Fruit fly (Drosophila melanogaster): ENCODE measurements around the gene Oseg4.
A peak's percentile ranks its signal among the peaks of the same experiment; 100 is the strongest.

The Oseg4 gene

DNA sequence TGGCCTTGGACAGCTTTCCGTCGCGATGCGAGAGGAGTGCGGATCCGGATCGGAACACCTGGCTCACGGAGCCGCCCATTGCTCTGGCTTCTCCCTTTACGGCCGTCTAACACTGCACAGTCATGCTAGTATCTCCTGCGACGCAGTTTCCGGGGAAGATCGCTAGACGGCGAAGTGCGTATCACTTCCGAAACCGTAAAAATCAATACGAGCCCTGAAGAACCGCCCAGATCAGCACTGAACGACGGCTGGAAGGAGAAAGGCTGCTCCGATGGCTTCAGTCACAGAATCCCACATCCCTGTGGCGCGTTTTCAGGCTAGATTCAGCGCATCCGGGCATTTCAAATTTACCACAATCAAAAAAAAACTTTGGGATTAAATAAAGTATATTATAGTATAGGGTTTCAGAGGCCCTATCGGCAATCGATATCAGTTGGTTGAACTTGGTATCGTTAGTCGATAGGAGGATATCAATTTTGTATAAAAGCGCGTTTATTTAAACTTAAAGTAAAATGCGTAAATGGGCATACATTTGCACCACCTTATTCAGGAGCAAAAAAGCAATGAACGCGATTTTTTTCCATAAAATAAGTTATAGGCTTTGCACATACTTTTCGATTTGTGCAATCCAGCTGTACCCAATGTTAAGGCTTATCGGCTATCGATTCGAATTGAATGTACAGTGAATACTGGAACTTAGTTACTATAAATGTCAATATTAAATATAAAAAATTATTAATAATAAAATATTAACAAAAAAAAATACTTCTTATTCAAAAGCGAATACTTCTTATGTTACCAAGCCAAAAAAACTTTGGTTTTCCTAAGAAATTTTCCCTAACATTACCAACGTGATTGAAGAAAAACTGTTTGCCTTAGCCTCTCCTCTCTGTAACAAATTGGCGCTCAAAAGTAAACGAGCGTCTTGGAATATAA lies 39.4 kb upstream of the Oseg4 start, which contains the start of the genes CG13933 and PolD2 (continued):
- TF ChIP-seq Bdp1 (GFP tag; optimal IDR thresholded peaks at IDR 0.05) (peak; percentile 63), CG3726 (GFP tag; IDR thresholded peaks at IDR 0.05) (peak; percentile 96), TFAM (GFP tag; optimal IDR thresholded peaks at IDR 0.05) (peak; percentile 20), Ptx1 (GFP tag; IDR thresholded peaks at IDR 0.05) (peak; percentile 99)

DNA sequence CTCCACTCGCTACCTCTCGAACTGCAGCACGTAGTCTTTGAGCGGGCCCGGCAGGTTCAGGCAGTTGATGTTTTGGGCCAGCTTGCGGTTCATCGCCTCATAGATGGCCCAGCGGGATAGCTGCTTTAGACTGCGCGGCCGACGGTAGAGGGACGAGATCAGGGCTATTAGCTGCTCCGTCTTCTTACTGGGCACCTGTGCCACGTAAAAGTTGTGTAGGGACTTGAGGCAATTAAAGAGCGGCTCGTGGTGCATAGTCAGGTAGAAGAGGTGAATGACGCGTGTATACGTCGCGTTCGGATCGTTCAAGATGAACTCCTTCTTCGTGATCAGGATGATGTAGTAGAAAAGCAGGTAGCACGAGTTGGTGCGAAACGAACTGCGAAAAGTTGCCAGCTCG lies 37.0 kb upstream of the Oseg4 start:
- TF ChIP-seq CG11560 (tag; IDR thresholded peaks at IDR 0.05) (no peak), CG16779 (GFP tag; IDR thresholded peaks at IDR 0.05) (no peak), CG15479 (GFP tag; optimal IDR thresholded peaks at IDR 0.05) (peak; percentile 84), zen (tag; optimal IDR thresholded peaks at IDR 0.05) (peak; percentile 72)

DNA sequence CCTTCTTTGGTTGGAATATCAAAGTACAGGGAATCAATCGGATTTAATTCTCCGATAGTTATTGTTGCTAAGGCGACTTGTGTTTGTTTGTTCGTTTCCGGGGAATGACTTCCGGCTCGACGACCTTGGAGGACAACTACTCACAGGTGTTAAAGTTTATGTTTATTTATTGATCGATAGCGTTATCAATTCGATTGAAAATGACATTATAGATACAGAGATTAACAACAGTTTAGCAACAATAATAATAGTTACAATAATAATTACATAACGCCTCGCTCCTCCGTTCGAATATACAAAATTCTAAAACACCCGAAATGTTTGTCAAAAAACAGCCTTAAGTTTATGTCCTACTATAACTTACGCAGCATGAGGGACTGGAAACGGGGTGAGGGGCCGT lies 36.1 kb upstream of the Oseg4 start, which contains the start of gene Dhc62B:
Gene Dhc62B (minus strand): TSS at position 101 of the 400 bp plus-strand sequence.
- no peak for TF ChIP-seq CG7372 (GFP tag; IDR thresholded peaks at IDR 0.05)
- no peak for TF ChIP-seq CG5180 (GFP tag; optimal IDR thresholded peaks at IDR 0.05)
- no peak for TF ChIP-seq Bteb2 (GFP tag; optimal IDR thresholded peaks at IDR 0.05)
- TF ChIP-seq stc (GFP tag; IDR thresholded peaks at IDR 0.05): no peak
- TF ChIP-seq CG15601 (tag; optimal IDR thresholded peaks at IDR 0.05): no peak
- TF ChIP-seq CG2199 (GFP tag; IDR thresholded peaks at IDR 0.05): no peak
- no peak for TF ChIP-seq CG2712 (tag; optimal IDR thresholded peaks at IDR 0.05)
- TF ChIP-seq CG15011 (GFP tag; optimal IDR thresholded peaks at IDR 0.05): no peak
- no peak for TF ChIP-seq unpg (GFP tag; optimal IDR thresholded peaks at IDR 0.05)
- no peak for TF ChIP-seq CG12391 (tag; optimal IDR thresholded peaks at IDR 0.05)
- TF ChIP-seq wdn (GFP tag; IDR thresholded peaks at IDR 0.05): no peak
- TF ChIP-seq nerfin-1 (tag; optimal IDR thresholded peaks at IDR 0.05): no peak
- no peak for TF ChIP-seq CG32772 (GFP tag; IDR thresholded peaks at IDR 0.05)
- TF ChIP-seq CG11560 (tag; IDR thresholded peaks at IDR 0.05): no peak
- TF ChIP-seq insv (GFP tag; optimal IDR thresholded peaks at IDR 0.05): no peak
- no peak for TF ChIP-seq zen2 (GFP tag; IDR thresholded peaks at IDR 0.05; ENCODE audit: partially characterized antibody)
- no peak for TF ChIP-seq CG30020 (tag; optimal IDR thresholded peaks at IDR 0.05)
- TF ChIP-seq CG2202 (tag; optimal IDR thresholded peaks at IDR 0.05): no peak
- TF ChIP-seq CG12942 (GFP tag; optimal IDR thresholded peaks at IDR 0.05): no peak
- no peak for TF ChIP-seq Mad (GFP tag; optimal IDR thresholded peaks at IDR 0.05)

DNA sequence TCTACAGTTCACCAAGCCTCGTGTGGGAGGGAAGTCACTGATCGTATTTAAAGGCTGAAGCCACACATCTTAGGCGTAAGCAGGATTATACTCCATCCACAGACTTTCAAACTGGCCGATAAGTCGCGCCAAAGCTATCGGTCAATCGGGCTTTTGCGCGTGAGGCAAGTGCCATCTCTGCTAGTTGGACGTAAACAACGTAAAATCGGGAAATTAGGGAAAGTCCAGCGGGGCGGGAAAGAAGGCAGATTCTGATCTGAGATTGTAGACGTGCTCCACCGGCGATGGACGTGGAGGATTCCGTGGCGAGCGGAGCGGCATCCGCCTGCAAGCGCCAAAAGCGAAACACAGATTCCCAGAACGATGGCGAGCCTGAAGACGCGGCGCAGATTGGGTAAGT lies 20.6 kb upstream of the Oseg4 start, which contains the start of gene CG8001:
Gene CG8001 (plus strand): TSS at position 17 of the 400 bp plus-strand sequence.
- TF ChIP-seq E2f2 (GFP tag; IDR thresholded peaks at IDR 0.05) (peak; percentile 94), pzg (GFP tag; optimal IDR thresholded peaks at IDR 0.05) (peak; percentile 45), Rx (GFP tag; IDR thresholded peaks at IDR 0.05) (no peak), slp2 (GFP tag; optimal IDR thresholded peaks at IDR 0.05) (no peak), Dip3 (GFP tag; optimal IDR thresholded peaks at IDR 0.05) (no peak), sens-2 (GFP tag; IDR thresholded peaks at IDR 0.05) (no peak), CkIIα-i1 (GFP tag; IDR thresholded peaks at IDR 0.05) (no peak), MESR4 (GFP tag; optimal IDR thresholded peaks at IDR 0.05) (peak; percentile 6), E2f1 (GFP tag; IDR thresholded peaks at IDR 0.05) (no peak), br (optimal IDR thresholded peaks at IDR 0.05) (no peak), CG1529 (GFP tag; optimal IDR thresholded peaks at IDR 0.05) (no peak), Side (GFP tag; optimal IDR thresholded peaks at IDR 0.05) (no peak), bbx (GFP tag; IDR thresholded peaks at IDR 0.05; ENCODE audit: partially characterized antibody) (peak; percentile 69), her (GFP tag; optimal IDR thresholded peaks at IDR 0.05) (no peak), CG4424 (GFP tag; optimal IDR thresholded peaks at IDR 0.05) (no peak), onecut (GFP tag; IDR thresholded peaks at IDR 0.05) (no peak), CG12391 (tag; optimal IDR thresholded peaks at IDR 0.05) (no peak), bigmax (GFP tag; optimal IDR thresholded peaks at IDR 0.05) (no peak), CG1647 (GFP tag; optimal IDR thresholded peaks at IDR 0.05) (no peak), zfh2 (GFP tag; optimal IDR thresholded peaks at IDR 0.05) (no peak), Spps (tag; optimal IDR thresholded peaks at IDR 0.05) (no peak)
